Fruit fly (Drosophila melanogaster): ENCODE data around the gene Pus1.

Pus1 gene

dm6 chr3R:20558106-20558489 lies 34.4 kb downstream of the Pus1 start (continued):
- TF ChIP-seq C15 (GFP tag; IDR thresholded peaks at IDR 0.05): no peak
- TF ChIP-seq Xbp1 (GFP tag; optimal IDR thresholded peaks at IDR 0.05): no peak
- TF ChIP-seq CG8765 (GFP tag; IDR thresholded peaks at IDR 0.05): peak; percentile 17; the same call in 1 of the 2 replicates
- no peak for TF ChIP-seq Mad (GFP tag; optimal IDR thresholded peaks at IDR 0.05)
- TF ChIP-seq sisA (GFP tag; IDR thresholded peaks at IDR 0.05): no peak
- TF ChIP-seq CG10274 (GFP tag; optimal IDR thresholded peaks at IDR 0.05): no peak
- TF ChIP-seq ssp (GFP tag; IDR thresholded peaks at IDR 0.05): peak; percentile 9; the same call in 1 of the 2 replicates
- TF ChIP-seq z (GFP tag; IDR thresholded peaks at IDR 0.05): no peak
- TF ChIP-seq CG30020 (tag; optimal IDR thresholded peaks at IDR 0.05): no peak
- TF ChIP-seq Vsx1 (GFP tag; optimal IDR thresholded peaks at IDR 0.05): no peak
- no peak for TF ChIP-seq CG18011 (GFP tag; optimal IDR thresholded peaks at IDR 0.05)
- TF ChIP-seq CG9609 (GFP tag; optimal IDR thresholded peaks at IDR 0.05): no peak
- TF ChIP-seq Nf-YC (tag; optimal IDR thresholded peaks at IDR 0.05): no peak
- TF ChIP-seq btn (GFP tag; optimal IDR thresholded peaks at IDR 0.05): no peak
- no peak for TF ChIP-seq Atf-2 (GFP tag; optimal IDR thresholded peaks at IDR 0.05)
- TF ChIP-seq CG32532 (GFP tag; IDR thresholded peaks at IDR 0.05): peak; percentile 10
- TF ChIP-seq CG4424 (GFP tag; optimal IDR thresholded peaks at IDR 0.05): no peak
- TF ChIP-seq slou (GFP tag; optimal IDR thresholded peaks at IDR 0.05): no peak
- TF ChIP-seq wor (GFP tag; IDR thresholded peaks at IDR 0.05): no peak
- peak; percentile 29; the same call in 1 of the 2 replicates for TF ChIP-seq sob (GFP tag; IDR thresholded peaks at IDR 0.05)
- peak; percentile 19 for TF ChIP-seq Sox100B (GFP tag; optimal IDR thresholded peaks at IDR 0.05)
- 0 out of 2 replicates have a peak, but pooled peaks have one; percentile 9 for TF ChIP-seq tna (GFP tag; IDR thresholded peaks at IDR 0.05; ENCODE audit: partially characterized antibody)
- no peak for TF ChIP-seq CG4707 (GFP tag; optimal IDR thresholded peaks at IDR 0.05)
- no peak for TF ChIP-seq E2f1 (GFP tag; IDR thresholded peaks at IDR 0.05)
- no peak for TF ChIP-seq CG3065 (GFP tag; optimal IDR thresholded peaks at IDR 0.05)
- TF ChIP-seq sd (tag; optimal IDR thresholded peaks at IDR 0.05): no peak
- peak; percentile 62; the same call in 2 of the 3 replicates for TF ChIP-seq CG11456 (GFP tag; IDR thresholded peaks at IDR 0.05)
- TF ChIP-seq Fer1 (GFP tag; optimal IDR thresholded peaks at IDR 0.05): no peak
- TF ChIP-seq dmrt99B (tag; optimal IDR thresholded peaks at IDR 0.05): no peak
- no peak for TF ChIP-seq CG31388 (GFP tag; optimal IDR thresholded peaks at IDR 0.05)
- no peak for TF ChIP-seq CG14710 (tag; optimal IDR thresholded peaks at IDR 0.05)
- no peak for TF ChIP-seq sr (GFP tag; IDR thresholded peaks at IDR 0.05)
- no peak for TF ChIP-seq CTCF (GFP tag; optimal IDR thresholded peaks at IDR 0.05)
- TF ChIP-seq Hmx (GFP tag; optimal IDR thresholded peaks at IDR 0.05): no peak
- TF ChIP-seq CG6254 (GFP tag; optimal IDR thresholded peaks at IDR 0.05): no peak
- no peak for TF ChIP-seq D19A (tag; optimal IDR thresholded peaks at IDR 0.05)
- peak; percentile 18 for TF ChIP-seq CG33213 (GFP tag; optimal IDR thresholded peaks at IDR 0.05)
- TF ChIP-seq CG18262 (tag; optimal IDR thresholded peaks at IDR 0.05): no peak
- TF ChIP-seq amos (GFP tag; IDR thresholded peaks at IDR 0.05; ENCODE audit: partially characterized antibody): peak; percentile 80
- no peak for TF ChIP-seq Nf-YB (GFP tag; optimal IDR thresholded peaks at IDR 0.05)
- no peak for TF ChIP-seq pita (GFP tag; optimal IDR thresholded peaks at IDR 0.05)
- no peak for TF ChIP-seq schlank (tag; optimal IDR thresholded peaks at IDR 0.05)
- TF ChIP-seq CG1529 (GFP tag; optimal IDR thresholded peaks at IDR 0.05): no peak
- TF ChIP-seq run (tag; optimal IDR thresholded peaks at IDR 0.05): no peak
- no peak for TF ChIP-seq ac (GFP tag; optimal IDR thresholded peaks at IDR 0.05)
- peak; percentile 75 for TF ChIP-seq Bgb (GFP tag; IDR thresholded peaks at IDR 0.05; ENCODE audit: partially characterized antibody)
- TF ChIP-seq CG10979 (tag; optimal IDR thresholded peaks at IDR 0.05): no peak
- peak; percentile 37 for TF ChIP-seq wek (GFP tag; optimal IDR thresholded peaks at IDR 0.05)
- no peak for TF ChIP-seq lov (optimal IDR thresholded peaks at IDR 0.05)
- 0 out of 3 replicates have a peak, but pooled peaks have one; percentile 7 for TF ChIP-seq lov (GFP tag; IDR thresholded peaks at IDR 0.05)
- no peak for TF ChIP-seq CG17186 (GFP tag; optimal IDR thresholded peaks at IDR 0.05)
- TF ChIP-seq zfh1 (GFP tag; IDR thresholded peaks at IDR 0.05): peak; percentile 48; the same call in 1 of the 3 replicates
- TF ChIP-seq CG7372 (GFP tag; IDR thresholded peaks at IDR 0.05): no peak

Data from whole organism, embryonic.